Fruit fly (Drosophila melanogaster) whole organism, prepupa: ENCODE measurements around the gene ras.
A peak's percentile ranks its signal among the peaks of the same experiment; 100 is the strongest.

Source experiments
- Blimp-1 ChIP-seq: fragments of 200-800 bp; sonication (Bioruptor generic); optimal IDR thresholded peaks from 3 replicates; lab custom pipeline; 2017; ENCODE audit warnings: missing biosample characterization, missing genetic modification characterization, mild to moderate bottlenecking, moderate library complexity, missing genetic modification reagents
- CG10631 ChIP-seq: fragments of 200-800 bp; sonication (Bioruptor generic); optimal IDR thresholded peaks from 2 replicates; lab custom pipeline; 2016; ENCODE audit warnings: missing biosample characterization, missing genetic modification characterization
- CG10669 ChIP-seq: fragments of 200-800 bp; sonication (Bioruptor generic); optimal IDR thresholded peaks from 3 replicates; lab custom pipeline; 2018; ENCODE audit warnings: missing biosample characterization, mild to moderate bottlenecking, missing genetic modification characterization, moderate library complexity
- CG11294 ChIP-seq: fragments of 200-800 bp; sonication (Bioruptor generic); IDR thresholded peaks from 2 replicates; pipeline ENCODE4 v1.3.6; 2022; ENCODE audit warnings: missing biosample characterization, missing genetic modification characterization
- CG11762 ChIP-seq: fragments of 200-800 bp; sonication (Bioruptor generic); optimal IDR thresholded peaks from 3 replicates; lab custom pipeline; 2016; ENCODE audit warnings: missing biosample characterization, missing genetic modification characterization; ENCODE audit not compliant: insufficient read depth
- CG11902 ChIP-seq: fragments of 200-800 bp; sonication (Bioruptor generic); optimal IDR thresholded peaks from 3 replicates; lab custom pipeline; 2016; ENCODE audit warnings: missing biosample characterization, missing genetic modification characterization
- CG15336 ChIP-seq: fragments of 200-800 bp; sonication (Bioruptor generic); IDR thresholded peaks from 2 replicates; pipeline ENCODE4 v1.3.6; 2022; ENCODE audit warnings: missing biosample characterization, missing genetic modification characterization
- CG16779 ChIP-seq: fragments of 200-800 bp; sonication (Bioruptor generic); optimal IDR thresholded peaks from 3 replicates; lab custom pipeline; 2017; ENCODE audit warnings: missing biosample characterization, mild to moderate bottlenecking, missing genetic modification characterization
- CG31627 ChIP-seq: fragments of 200-800 bp; sonication (Bioruptor generic); optimal IDR thresholded peaks from 3 replicates; lab custom pipeline; 2016; ENCODE audit warnings: missing biosample characterization, missing genetic modification characterization
- CG32006 ChIP-seq: fragments of 200-800 bp; sonication (Bioruptor generic); optimal IDR thresholded peaks from 3 replicates; lab custom pipeline; 2017; ENCODE audit warnings: missing biosample characterization, mild to moderate bottlenecking, missing genetic modification characterization
- CG34406 ChIP-seq: fragments of 200-800 bp; sonication (Bioruptor generic); optimal IDR thresholded peaks from 3 replicates; lab custom pipeline; 2016; ENCODE audit warnings: missing biosample characterization, missing genetic modification characterization
- CG3919 ChIP-seq: fragments of 200-800 bp; sonication (Bioruptor generic); optimal IDR thresholded peaks from 3 replicates; lab custom pipeline; 2016; ENCODE audit warnings: missing biosample characterization, missing genetic modification characterization
- CG6163 ChIP-seq: fragments of 200-800 bp; sonication (Bioruptor generic); IDR thresholded peaks from 3 replicates; pipeline ENCODE4 v1.3.6; 2022; ENCODE audit warnings: missing biosample characterization, missing genetic modification characterization
- CG6276 ChIP-seq: fragments of 200-800 bp; sonication (Bioruptor generic); optimal IDR thresholded peaks from 2 replicates; lab custom pipeline; 2017; ENCODE audit warnings: missing biosample characterization, mild to moderate bottlenecking, missing genetic modification characterization
- CG6792 ChIP-seq: fragments of 200-800 bp; sonication (Bioruptor generic); optimal IDR thresholded peaks from 3 replicates; lab custom pipeline; 2016; ENCODE audit warnings: missing biosample characterization, missing genetic modification characterization
- CG6808 ChIP-seq: fragments of 200-800 bp; sonication (Bioruptor generic); optimal IDR thresholded peaks from 3 replicates; lab custom pipeline; 2017; ENCODE audit warnings: missing biosample characterization, missing genetic modification characterization, mild to moderate bottlenecking, moderate library complexity, missing genetic modification reagents
- CG6854 ChIP-seq: fragments of 200-800 bp; sonication (Bioruptor generic); optimal IDR thresholded peaks from 2 replicates; lab custom pipeline; 2017; ENCODE audit warnings: missing biosample characterization, mild to moderate bottlenecking, missing genetic modification characterization
- CG7368 ChIP-seq: fragments of 200-800 bp; sonication (Bioruptor generic); optimal IDR thresholded peaks from 3 replicates; lab custom pipeline; 2016; ENCODE audit warnings: missing biosample characterization, missing genetic modification characterization
- CG8119 ChIP-seq: fragments of 200-800 bp; sonication (Bioruptor generic); IDR thresholded peaks from 3 replicates; pipeline ENCODE4 v1.3.6; 2022; ENCODE audit warnings: missing biosample characterization, missing genetic modification characterization
- CG8319 ChIP-seq: fragments of 200-800 bp; sonication (Bioruptor generic); optimal IDR thresholded peaks from 3 replicates; lab custom pipeline; 2016; ENCODE audit warnings: missing biosample characterization, missing genetic modification characterization
- CG8632 ChIP-seq: fragments of 200-800 bp; sonication (Bioruptor generic); optimal IDR thresholded peaks from 3 replicates; lab custom pipeline; 2016; ENCODE audit warnings: missing biosample characterization, missing genetic modification characterization
- CG9139 ChIP-seq: fragments of 200-800 bp; sonication (Bioruptor generic); optimal IDR thresholded peaks from 3 replicates; lab custom pipeline; 2017; ENCODE audit warnings: missing biosample characterization, mild to moderate bottlenecking, missing genetic modification characterization
- Eip75B ChIP-seq: fragments of 200-800 bp; sonication (Bioruptor generic); optimal IDR thresholded peaks from 3 replicates; lab custom pipeline; 2016; ENCODE audit warnings: missing biosample characterization, missing genetic modification characterization
- Eip78C ChIP-seq: fragments of 200-800 bp; sonication (Bioruptor generic); peaks from one replicate; lab custom pipeline; 2016; ENCODE audit warnings: missing biosample characterization, missing genetic modification characterization
- Eip93F ChIP-seq: fragments of 200-800 bp; sonication (Bioruptor generic); optimal IDR thresholded peaks from 2 replicates; lab custom pipeline; 2016; ENCODE audit warnings: missing biosample characterization, mild to moderate bottlenecking, missing genetic modification characterization
- Ets21C ChIP-seq: fragments of 200-800 bp; sonication (Bioruptor generic); optimal IDR thresholded peaks from 3 replicates; lab custom pipeline; 2016; ENCODE audit warnings: missing biosample characterization, missing genetic modification characterization
- Ets96B ChIP-seq: fragments of 200-800 bp; optimal IDR thresholded peaks from 2 replicates; lab custom pipeline; 2019; ENCODE audit warnings: missing biosample characterization, mild to moderate bottlenecking, missing genetic modification characterization, moderate library complexity
- Hr38 ChIP-seq: sonication (Bioruptor generic); optimal IDR thresholded peaks from 2 replicates; lab custom pipeline; 2016; ENCODE audit warnings: missing biosample characterization, missing genetic modification characterization
- Hr39 ChIP-seq: fragments of 200-800 bp; sonication (Bioruptor generic); optimal IDR thresholded peaks from 2 replicates; lab custom pipeline; 2016; ENCODE audit warnings: missing biosample characterization, missing genetic modification characterization
- Lpt ChIP-seq: fragments of 200-800 bp; sonication (Bioruptor generic); optimal IDR thresholded peaks from 3 replicates; lab custom pipeline; 2016; ENCODE audit warnings: missing biosample characterization, missing genetic modification characterization
- OdsH ChIP-seq: fragments of 200-800 bp; sonication (Bioruptor generic); optimal IDR thresholded peaks from 3 replicates; lab custom pipeline; 2016; ENCODE audit warnings: missing biosample characterization, missing genetic modification characterization
- Smox ChIP-seq: fragments of 200-800 bp; sonication (Bioruptor generic); optimal IDR thresholded peaks from 3 replicates; lab custom pipeline; 2016; ENCODE audit warnings: missing biosample characterization, missing genetic modification characterization
- Sox14 ChIP-seq: fragments of 200-800 bp; sonication (Bioruptor generic); optimal IDR thresholded peaks from 3 replicates; lab custom pipeline; 2016; ENCODE audit warnings: missing biosample characterization, missing genetic modification characterization
- cyc ChIP-seq: fragments of 200-800 bp; sonication (Bioruptor generic); optimal IDR thresholded peaks from 3 replicates; lab custom pipeline; 2016; ENCODE audit warnings: missing biosample characterization, missing genetic modification characterization
- dac ChIP-seq: fragments of 200-800 bp; sonication (Bioruptor generic); optimal IDR thresholded peaks from 2 replicates; lab custom pipeline; 2017; ENCODE audit warnings: missing biosample characterization, mild to moderate bottlenecking, missing genetic modification characterization
- dsx ChIP-seq: fragments of 200-800 bp; optimal IDR thresholded peaks from 3 replicates; lab custom pipeline; 2019; ENCODE audit warnings: missing biosample characterization, mild to moderate bottlenecking, missing genetic modification characterization, moderate library complexity; ENCODE audit not compliant: poor library complexity, severe bottlenecking
- eg ChIP-seq: fragments of 200-800 bp; sonication (Bioruptor generic); IDR thresholded peaks from 3 replicates; pipeline ENCODE4 v1.3.6; 2022; ENCODE audit warnings: missing biosample characterization, missing genetic modification characterization
- esn ChIP-seq: fragments of 200-800 bp; sonication (Bioruptor generic); optimal IDR thresholded peaks from 2 replicates; lab custom pipeline; 2016; ENCODE audit warnings: missing biosample characterization, mild to moderate bottlenecking, missing genetic modification characterization, moderate library complexity
- fd59A ChIP-seq: fragments of 200-800 bp; sonication (Bioruptor generic); optimal IDR thresholded peaks from 2 replicates; lab custom pipeline; 2017; ENCODE audit warnings: missing biosample characterization, mild to moderate bottlenecking, missing genetic modification characterization, missing genetic modification reagents
- fd85E ChIP-seq: fragments of 200-800 bp; sonication (Bioruptor generic); optimal IDR thresholded peaks from 3 replicates; lab custom pipeline; 2016; ENCODE audit warnings: missing biosample characterization, missing genetic modification characterization
- lz ChIP-seq: fragments of 200-800 bp; sonication (Bioruptor generic); optimal IDR thresholded peaks from 3 replicates; lab custom pipeline; 2016; ENCODE audit warnings: missing biosample characterization, missing genetic modification characterization
- net ChIP-seq: fragments of 200-800 bp; sonication (Bioruptor generic); optimal IDR thresholded peaks from 3 replicates; lab custom pipeline; 2016; ENCODE audit warnings: missing biosample characterization, missing genetic modification characterization
- salr ChIP-seq, 2 experiments: fragments of 200-800 bp; sonication (Bioruptor generic); optimal IDR thresholded peaks; 3 replicates each; lab custom pipeline; 2016 to 2018; ENCODE audit warnings: missing biosample characterization in 2 of 2, missing genetic modification characterization in 2 of 2, mild to moderate bottlenecking in 1 of 2
- spab ChIP-seq: fragments of 200-800 bp; sonication (Bioruptor generic); optimal IDR thresholded peaks from 2 replicates; lab custom pipeline; 2017; ENCODE audit warnings: missing biosample characterization, mild to moderate bottlenecking, missing genetic modification characterization, missing genetic modification reagents
- svp ChIP-seq: fragments of 200-800 bp; sonication (Bioruptor generic); peaks from one replicate; lab custom pipeline; 2016; ENCODE audit warnings: missing biosample characterization, missing genetic modification characterization
- vri ChIP-seq: fragments of 200-800 bp; sonication (Bioruptor generic); optimal IDR thresholded peaks from 3 replicates; lab custom pipeline; 2016; ENCODE audit warnings: missing biosample characterization, mild to moderate bottlenecking, missing genetic modification characterization

Gene ras

DNA sequence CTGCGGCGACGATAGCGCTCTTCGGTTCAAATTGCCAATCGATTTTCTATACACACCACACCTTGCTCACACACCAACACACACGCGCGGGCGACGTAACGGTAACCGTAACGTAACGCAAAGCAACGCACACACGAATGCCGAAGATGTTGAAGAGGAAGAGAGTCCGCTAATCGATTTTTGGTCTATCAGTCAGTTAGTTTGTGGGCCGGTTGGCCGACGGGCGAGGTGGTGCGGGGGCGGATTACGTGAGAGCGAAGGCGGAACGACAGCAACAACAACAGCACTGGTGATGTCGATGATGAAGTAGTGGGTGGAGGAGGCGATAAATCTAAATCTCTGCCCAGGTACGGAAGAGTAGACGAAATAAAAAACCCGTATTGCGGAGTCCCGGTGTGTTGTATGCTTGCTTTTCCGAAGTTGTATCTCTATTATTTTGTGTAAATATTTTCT, at the start of gene ras:
Gene ras (plus strand): TSS at position 188 of the 453 bp plus-strand sequence.
- TF ChIP-seq vri (no peak), CG6276 (GFP tag; lab: Kevin White, UChicago) (peak; percentile 11), Eip78C (GFP tag; lab: Kevin White, UChicago) (peak; percentile 50), Ets21C (GFP tag; lab: Kevin White, UChicago) (no peak)
- TF ChIP-seq, all 60 proteins: peak for 2

DNA sequence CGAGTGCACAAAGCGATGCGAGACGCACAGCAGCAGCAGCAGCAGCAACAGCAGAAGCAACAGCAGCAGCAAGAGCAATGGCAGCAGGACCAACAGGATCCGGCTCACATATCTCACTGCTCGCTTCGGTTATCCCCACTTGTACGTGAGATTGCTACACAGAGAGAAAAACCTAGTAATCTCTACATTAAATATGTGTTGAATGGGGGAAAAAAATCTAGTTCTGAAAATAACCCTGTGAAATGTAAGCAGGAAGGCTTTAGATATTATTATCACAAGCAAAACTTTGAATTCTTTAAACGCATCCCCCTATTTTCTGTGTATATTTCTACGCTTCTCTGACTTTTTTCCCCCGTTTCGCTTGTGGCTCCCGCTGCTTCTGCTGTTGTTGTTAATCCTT, 46.6 kb upstream of the ras start:
- TF ChIP-seq CG6163 (GFP tag; lab: Robert Waterston, UW) (peak; percentile 29; the same call in 1 of the 3 replicates), Eip78C (GFP tag; lab: Kevin White, UChicago) (peak; percentile 34), CG10631 (GFP tag; lab: Kevin White, UChicago) (peak; percentile 9), CG10669 (no peak), dac (GFP tag; lab: Kevin White, UChicago) (no peak), CG32006 (GFP tag; lab: Kevin White, UChicago) (peak; percentile 8), CG3919 (GFP tag; lab: Kevin White, UChicago) (peak; percentile 13), svp (peak; percentile 34)

dm6 chrX:10717869-10718268, 26.4 kb upstream of the ras start:
- TF ChIP-seq svp (peak; percentile 74), Ets21C (GFP tag; lab: Kevin White, UChicago) (peak; percentile 32), cyc (GFP tag; lab: Kevin White, UChicago) (peak; percentile 56), CG31627 (GFP tag; lab: Kevin White, UChicago) (peak; percentile 55), Sox14 (peak; percentile 35), salr (GFP tag; optimal IDR thresholded peaks at IDR 0.05; lab: Kevin White, UChicago) (peak; percentile 13 to 24), eg (peak; percentile 60; the same call in 1 of the 3 replicates), CG8632 (GFP tag; lab: Kevin White, UChicago) (peak; percentile 75), CG16779 (no peak), Ets96B (tag; lab: Kevin White, UChicago) (peak; percentile 45), net (peak; percentile 67), esn (peak; percentile 70), CG8319 (GFP tag; lab: Kevin White, UChicago) (peak; percentile 42), CG3919 (GFP tag; lab: Kevin White, UChicago) (peak; percentile 57), CG8119 (GFP tag; lab: Robert Waterston, UW) (no peak), CG32006 (GFP tag; lab: Kevin White, UChicago) (peak; percentile 50), CG6792 (GFP tag; lab: Kevin White, UChicago) (peak; percentile 60), dsx (GFP tag; lab: Kevin White, UChicago) (peak; percentile 23), CG6163 (GFP tag; lab: Robert Waterston, UW) (peak; percentile 62), Eip75B (GFP tag; lab: Kevin White, UChicago) (peak; percentile 58), lz (GFP tag; lab: Kevin White, UChicago) (peak; percentile 60), Blimp-1 (GFP tag; lab: Kevin White, UChicago) (no peak), CG11762 (GFP tag; lab: Kevin White, UChicago) (peak; percentile 39), CG6276 (GFP tag; lab: Kevin White, UChicago) (no peak), fd59A (GFP tag; lab: Kevin White, UChicago) (no peak), Lpt (no peak), Eip93F (GFP tag; lab: Kevin White, UChicago) (no peak), CG10631 (GFP tag; lab: Kevin White, UChicago) (peak; percentile 35), Eip78C (GFP tag; lab: Kevin White, UChicago) (peak; percentile 86), CG11902 (GFP tag; lab: Kevin White, UChicago) (peak; percentile 58), fd85E (no peak), CG7368 (peak; percentile 59), CG10669 (peak; percentile 35), Hr38 (GFP tag; lab: Kevin White, UChicago) (no peak), vri (peak; percentile 20), Hr39 (peak; percentile 69), CG15336 (GFP tag; lab: Robert Waterston, UW) (peak; percentile 54), CG6808 (no peak), CG6854 (GFP tag; lab: Kevin White, UChicago) (no peak), Smox (peak; percentile 48), CG34406 (GFP tag; lab: Kevin White, UChicago) (peak; percentile 57), OdsH (GFP tag; lab: Kevin White, UChicago) (peak; percentile 64), spab (GFP tag; lab: Kevin White, UChicago) (no peak), CG11294 (GFP tag; lab: Robert Waterston, UW) (peak; percentile 21; the same call in 1 of the 2 replicates), CG9139 (GFP tag; lab: Kevin White, UChicago) (no peak)
